Worm (Caenorhabditis elegans): ENCODE data around the gene sma-4.

The sma-4 gene

DNA sequence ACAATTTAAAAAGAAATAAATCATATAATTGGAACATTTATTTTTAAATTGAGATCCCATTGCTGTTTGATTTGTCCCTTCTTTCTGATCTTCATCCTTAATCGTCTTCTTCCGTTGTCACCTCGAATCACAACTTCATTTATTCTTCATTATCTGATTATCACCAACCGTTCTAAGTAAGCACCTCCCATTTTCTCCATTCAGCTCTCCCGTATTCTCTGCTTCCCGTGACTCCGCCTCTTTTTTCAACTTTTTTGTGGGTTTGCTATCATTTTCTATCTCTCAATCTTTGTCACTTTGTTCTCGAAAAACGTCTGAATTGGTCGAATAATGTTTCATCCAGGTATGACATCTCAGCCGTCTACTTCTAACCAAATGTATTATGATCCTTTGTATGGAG is at the start of gene sma-4:
Gene sma-4, plus strand, starts transcription at position 301 of the 400 bp plus-strand sequence.
- TF ChIP-seq ztf-23 (GFP tag; IDR thresholded peaks at IDR 0.05) = no peak

DNA sequence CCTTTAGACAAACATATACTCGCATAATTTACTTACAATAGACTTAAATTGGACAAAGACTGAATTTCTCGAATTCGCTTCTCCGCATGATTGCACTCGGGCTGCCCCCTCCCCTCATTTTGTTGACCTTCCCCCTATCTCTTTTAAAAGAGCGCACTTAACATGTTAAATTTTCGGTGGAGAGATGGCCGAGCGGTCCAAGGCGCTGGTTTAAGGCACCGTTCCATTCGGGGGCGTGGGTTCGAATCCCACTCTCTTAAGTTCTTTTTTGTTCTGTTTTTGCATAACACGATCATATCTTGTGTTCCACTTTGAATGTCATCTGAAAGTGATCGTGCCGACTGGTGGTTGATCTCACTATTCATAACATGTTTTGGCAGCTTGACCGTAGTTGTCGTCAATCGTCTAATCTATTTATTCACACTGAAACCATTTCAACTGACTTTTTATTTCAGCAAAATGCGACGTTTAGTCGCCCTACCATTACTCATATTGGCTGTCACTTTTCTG is 46.3 kb upstream of the sma-4 start, which contains the start of gene cutl-23:
Gene cutl-23, plus strand, starts transcription at position 460 of the 510 bp plus-strand sequence.
- TF ChIP-seq ztf-23 (GFP tag; IDR thresholded peaks at IDR 0.05) = peak; percentile 73; the same call in 1 of the 2 replicates
- no peak for TF ChIP-seq ref-1 (GFP tag; conservative IDR thresholded peaks at IDR 0.05)
- peak; percentile 76 for TF ChIP-seq flt-1 (GFP tag; IDR thresholded peaks at IDR 0.05)
- peak; percentile 11 for TF ChIP-seq cog-1 (tag; optimal IDR thresholded peaks at IDR 0.05)
- TF ChIP-seq ztf-29 (GFP tag; IDR thresholded peaks at IDR 0.05) = 0 out of 2 replicates have a peak, but pooled peaks have one; percentile 42
- no peak for TF ChIP-seq T22C8.4 (GFP tag; IDR thresholded peaks at IDR 0.05)
- peak; percentile 80; the same call in 1 of the 2 replicates for TF ChIP-seq tab-1 (GFP tag; IDR thresholded peaks at IDR 0.05)
- no peak for TF ChIP-seq med-1 (GFP tag; optimal IDR thresholded peaks at IDR 0.05; ENCODE audit: insufficient read depth)

DNA sequence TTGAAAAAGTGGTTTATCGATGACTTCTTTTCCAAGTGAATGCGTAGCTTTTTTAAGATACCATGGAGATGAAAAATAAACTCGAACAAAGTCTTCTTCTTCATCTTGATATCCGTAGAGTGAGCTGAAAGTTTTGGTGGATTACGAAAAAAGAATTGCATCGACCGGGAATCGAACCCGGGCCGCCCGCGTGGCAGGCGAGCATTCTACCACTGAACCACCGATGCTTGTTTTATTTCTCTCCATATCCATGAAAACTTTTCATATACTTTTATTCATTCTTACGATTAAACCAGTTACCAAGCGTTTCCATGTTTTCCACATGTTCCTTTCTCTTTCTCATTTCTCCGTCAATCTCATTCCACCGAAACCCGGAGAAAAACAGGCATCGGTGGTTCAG is 34.0 kb upstream of the sma-4 start:
- TF ChIP-seq med-1 (GFP tag; optimal IDR thresholded peaks at IDR 0.05; ENCODE audit: insufficient read depth) (no peak), ztf-29 (GFP tag; IDR thresholded peaks at IDR 0.05) (no peak), flt-1 (GFP tag; IDR thresholded peaks at IDR 0.05) (no peak), cog-1 (tag; optimal IDR thresholded peaks at IDR 0.05) (no peak), klf-2 (GFP tag; conservative IDR thresholded peaks at IDR 0.05) (no peak), ref-1 (GFP tag; conservative IDR thresholded peaks at IDR 0.05) (no peak), tab-1 (GFP tag; IDR thresholded peaks at IDR 0.05) (no peak), ztf-23 (GFP tag; IDR thresholded peaks at IDR 0.05) (no peak), T22C8.4 (GFP tag; IDR thresholded peaks at IDR 0.05) (no peak)

DNA sequence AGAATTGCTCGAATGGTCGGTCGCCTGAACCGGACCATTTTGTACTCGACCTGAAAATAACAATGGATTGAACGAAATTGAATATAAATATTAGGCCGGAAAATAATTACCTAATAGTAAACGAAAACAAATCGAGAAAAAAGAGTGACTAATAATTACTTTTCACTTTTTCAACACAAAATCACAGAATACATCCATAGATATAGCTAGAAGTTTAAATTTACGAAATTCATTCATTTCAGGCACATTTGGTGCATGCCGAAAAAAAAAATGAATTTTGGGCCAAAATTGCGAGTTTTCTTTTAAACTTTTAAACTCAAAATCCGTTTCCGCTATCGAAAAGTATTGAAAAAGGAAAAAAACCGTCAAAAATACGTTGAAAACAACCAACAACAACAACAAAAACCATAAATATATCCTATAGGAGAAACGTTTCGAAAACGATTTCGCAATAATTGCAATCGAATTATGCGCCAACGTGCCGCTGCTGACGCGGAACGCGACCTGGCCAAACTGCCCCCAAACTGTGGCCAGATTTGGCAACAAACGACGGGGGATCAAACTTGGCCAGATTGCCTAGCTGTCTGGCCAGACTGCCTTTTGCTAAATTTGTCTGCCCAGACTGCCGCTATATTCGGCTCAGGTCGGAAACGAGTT is 30.6 kb upstream of the sma-4 start, which contains the start of gene Y37B11A.3:
Gene Y37B11A.3, minus strand, starts transcription at position 51 of the 657 bp plus-strand sequence.
- TF ChIP-seq cog-1 (tag; optimal IDR thresholded peaks at IDR 0.05) = no peak
- no peak for TF ChIP-seq flt-1 (GFP tag; IDR thresholded peaks at IDR 0.05)
- no peak for TF ChIP-seq ref-1 (GFP tag; conservative IDR thresholded peaks at IDR 0.05)
- 0 out of 2 replicates have a peak, but pooled peaks have one; percentile 27 for TF ChIP-seq ztf-23 (GFP tag; IDR thresholded peaks at IDR 0.05)
- no peak for TF ChIP-seq med-1 (GFP tag; optimal IDR thresholded peaks at IDR 0.05; ENCODE audit: insufficient read depth)
- TF ChIP-seq T22C8.4 (GFP tag; IDR thresholded peaks at IDR 0.05) = no peak

DNA sequence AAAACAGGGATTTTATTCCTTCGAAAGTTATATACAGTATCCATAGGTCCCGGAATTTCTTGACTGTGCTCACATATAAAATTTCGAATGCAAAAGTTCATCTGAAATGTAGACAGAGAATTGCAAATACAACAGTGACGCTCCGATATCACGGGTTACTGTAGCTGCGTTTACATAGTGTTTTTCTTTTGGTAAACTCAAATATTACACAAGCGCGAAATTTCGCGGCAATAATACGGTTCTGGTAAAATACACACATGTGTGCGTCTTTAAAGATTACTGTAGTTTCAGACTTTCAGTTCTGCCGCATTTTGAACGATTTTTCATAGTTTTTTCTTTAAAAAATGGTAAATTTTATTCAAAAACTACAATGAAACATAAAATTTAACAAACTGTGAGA is 25.5 kb upstream of the sma-4 start, which contains the start of gene rev-3:
Gene rev-3, minus strand, starts transcription at position 101 of the 400 bp plus-strand sequence.
- TF ChIP-seq ztf-23 (GFP tag; IDR thresholded peaks at IDR 0.05) (no peak), klf-2 (GFP tag; conservative IDR thresholded peaks at IDR 0.05) (no peak), med-1 (GFP tag; optimal IDR thresholded peaks at IDR 0.05; ENCODE audit: insufficient read depth) (no peak), ztf-29 (GFP tag; IDR thresholded peaks at IDR 0.05) (no peak), flt-1 (GFP tag; IDR thresholded peaks at IDR 0.05) (no peak), cog-1 (tag; optimal IDR thresholded peaks at IDR 0.05) (no peak), ref-1 (GFP tag; conservative IDR thresholded peaks at IDR 0.05) (no peak), tab-1 (GFP tag; IDR thresholded peaks at IDR 0.05) (no peak), T22C8.4 (GFP tag; IDR thresholded peaks at IDR 0.05) (no peak)

DNA sequence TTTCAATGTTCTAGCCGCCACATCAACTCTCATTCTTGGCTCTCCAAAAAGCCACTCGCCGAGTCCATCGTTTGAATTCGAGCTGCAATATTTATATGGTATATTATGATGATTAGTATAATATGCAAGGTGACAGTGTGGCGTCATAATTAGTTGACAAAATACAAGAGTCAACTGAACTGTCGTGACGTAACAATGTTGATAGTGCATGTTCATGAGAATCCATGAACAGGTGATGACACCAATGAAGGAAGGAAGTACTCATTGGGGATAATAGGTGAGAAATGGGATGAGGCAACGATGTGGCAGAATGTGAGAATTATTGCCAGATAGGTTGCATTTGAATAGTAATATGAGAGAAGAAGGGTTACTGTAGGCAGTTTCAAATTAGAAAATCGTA is 21.1 kb upstream of the sma-4 start:
- TF ChIP-seq ztf-29 (GFP tag; IDR thresholded peaks at IDR 0.05) (no peak), tab-1 (GFP tag; IDR thresholded peaks at IDR 0.05) (no peak), flt-1 (GFP tag; IDR thresholded peaks at IDR 0.05) (no peak), ref-1 (GFP tag; conservative IDR thresholded peaks at IDR 0.05) (no peak), med-1 (GFP tag; optimal IDR thresholded peaks at IDR 0.05; ENCODE audit: insufficient read depth) (no peak), cog-1 (tag; optimal IDR thresholded peaks at IDR 0.05) (no peak), klf-2 (GFP tag; conservative IDR thresholded peaks at IDR 0.05) (no peak), T22C8.4 (GFP tag; IDR thresholded peaks at IDR 0.05) (no peak), ztf-23 (GFP tag; IDR thresholded peaks at IDR 0.05) (no peak)

DNA sequence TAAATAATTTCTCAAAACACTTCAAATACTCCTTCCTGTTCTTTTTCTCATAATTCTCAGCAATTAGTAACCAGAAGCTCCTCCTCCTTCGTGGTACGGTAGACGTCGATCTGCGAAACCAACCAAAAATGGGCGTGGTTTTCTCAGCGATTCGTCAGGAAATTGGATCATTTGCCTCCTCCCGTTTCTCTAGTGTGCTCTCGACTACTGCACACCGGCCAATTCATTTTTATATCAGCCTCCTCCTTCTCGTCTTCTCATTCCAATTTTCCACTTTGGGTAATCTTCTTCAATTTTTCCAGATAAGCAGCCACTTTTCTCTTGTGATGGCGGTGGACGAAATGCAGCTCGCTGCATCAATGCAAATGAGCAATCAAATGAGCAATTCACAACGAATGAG is 17.3 kb upstream of the sma-4 start, which contains the start of gene ceh-10:
Gene ceh-10, plus strand, starts transcription at position 301 of the 400 bp plus-strand sequence.
- TF ChIP-seq cog-1 (tag; optimal IDR thresholded peaks at IDR 0.05) (no peak), flt-1 (GFP tag; IDR thresholded peaks at IDR 0.05) (no peak), T22C8.4 (GFP tag; IDR thresholded peaks at IDR 0.05) (no peak), ref-1 (GFP tag; conservative IDR thresholded peaks at IDR 0.05) (no peak), klf-2 (GFP tag; conservative IDR thresholded peaks at IDR 0.05) (no peak), ztf-29 (GFP tag; IDR thresholded peaks at IDR 0.05) (no peak), ztf-23 (GFP tag; IDR thresholded peaks at IDR 0.05) (no peak), med-1 (GFP tag; optimal IDR thresholded peaks at IDR 0.05; ENCODE audit: insufficient read depth) (no peak), tab-1 (GFP tag; IDR thresholded peaks at IDR 0.05) (no peak)

DNA sequence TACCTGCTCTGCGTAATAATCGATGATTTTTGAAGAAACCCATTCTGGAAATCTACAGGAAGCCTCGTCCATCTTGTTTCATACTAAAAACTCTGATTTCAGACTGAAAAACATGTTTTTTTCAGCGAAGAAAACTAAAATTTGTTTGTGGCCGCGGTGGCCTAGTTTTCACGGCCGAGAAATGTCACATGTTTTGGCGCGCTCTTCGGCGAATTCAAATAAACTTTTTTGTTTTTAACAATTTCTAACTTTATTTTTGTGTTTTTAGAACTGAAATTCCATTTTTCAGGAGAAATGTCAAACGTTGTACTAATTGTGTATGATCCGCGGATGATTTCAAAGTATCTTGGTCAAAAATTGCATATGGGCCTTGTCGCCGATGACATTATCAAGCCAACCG is 13.1 kb upstream of the sma-4 start, which contains the start of the genes polq-1 and him-10:
Gene polq-1, minus strand, starts transcription at position 190 of the 400 bp plus-strand sequence.
Gene him-10, plus strand, starts transcription at position 290 of the 400 bp plus-strand sequence.
- TF ChIP-seq T22C8.4 (GFP tag; IDR thresholded peaks at IDR 0.05) = no peak
- TF ChIP-seq ref-1 (GFP tag; conservative IDR thresholded peaks at IDR 0.05) = no peak
- TF ChIP-seq tab-1 (GFP tag; IDR thresholded peaks at IDR 0.05) = no peak
- no peak for TF ChIP-seq ztf-23 (GFP tag; IDR thresholded peaks at IDR 0.05)
- no peak for TF ChIP-seq cog-1 (tag; optimal IDR thresholded peaks at IDR 0.05)
- no peak for TF ChIP-seq med-1 (GFP tag; optimal IDR thresholded peaks at IDR 0.05; ENCODE audit: insufficient read depth)
- no peak for TF ChIP-seq ztf-29 (GFP tag; IDR thresholded peaks at IDR 0.05)
- no peak for TF ChIP-seq flt-1 (GFP tag; IDR thresholded peaks at IDR 0.05)
- no peak for TF ChIP-seq klf-2 (GFP tag; conservative IDR thresholded peaks at IDR 0.05)

DNA sequence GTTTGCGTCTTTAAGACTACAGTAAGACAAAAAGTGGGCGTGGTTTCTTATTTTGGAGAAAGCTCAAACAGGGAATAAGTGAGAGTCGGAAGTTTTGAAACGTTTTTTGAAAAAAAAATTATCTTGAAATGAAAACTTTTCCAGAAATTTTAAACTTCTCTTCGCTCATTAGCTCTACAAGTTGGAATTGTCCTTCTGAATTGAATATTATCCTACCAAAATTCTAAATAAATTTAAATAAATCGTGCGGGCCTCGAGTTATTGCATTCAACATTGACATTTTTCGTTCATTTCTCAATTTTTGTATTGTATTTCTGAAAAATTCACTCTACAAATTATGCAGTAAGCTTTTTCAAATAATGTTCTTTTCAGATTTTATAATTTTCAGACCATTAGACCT is 10.8 kb upstream of the sma-4 start, which contains the start of gene R12B2.3:
Gene R12B2.3, plus strand, starts transcription at position 301 of the 400 bp plus-strand sequence.
- TF ChIP-seq ztf-23 (GFP tag; IDR thresholded peaks at IDR 0.05) (no peak), flt-1 (GFP tag; IDR thresholded peaks at IDR 0.05) (no peak), cog-1 (tag; optimal IDR thresholded peaks at IDR 0.05) (no peak), klf-2 (GFP tag; conservative IDR thresholded peaks at IDR 0.05) (no peak), tab-1 (GFP tag; IDR thresholded peaks at IDR 0.05) (no peak), ztf-29 (GFP tag; IDR thresholded peaks at IDR 0.05) (no peak), med-1 (GFP tag; optimal IDR thresholded peaks at IDR 0.05; ENCODE audit: insufficient read depth) (no peak), T22C8.4 (GFP tag; IDR thresholded peaks at IDR 0.05) (no peak), ref-1 (GFP tag; conservative IDR thresholded peaks at IDR 0.05) (no peak)

Measured in whole organism, midembryonic.